Worm (Caenorhabditis elegans) whole organism, L2 larva: ENCODE data around the gene Y73B6BL.27.

Source experiments
- R02D3.7 ChIP-seq: fragments of 150-350 bp; optimal IDR thresholded peaks from 2 replicates; lab custom pipeline; 2014; ENCODE audit warnings: missing biosample characterization, missing genetic modification characterization
- alr-1 ChIP-seq: fragments of 150-350 bp; optimal IDR thresholded peaks from 2 replicates; lab custom pipeline; 2014; ENCODE audit warnings: missing biosample characterization, missing genetic modification characterization
- ama-1 ChIP-seq: fragments of 150-350 bp; optimal IDR thresholded peaks from 2 replicates; lab custom pipeline; 2018; ENCODE audit warnings: inconsistent platforms
- dmd-4 ChIP-seq: sonication (generic microtip); optimal IDR thresholded peaks from 2 replicates; lab custom pipeline; 2017; ENCODE audit warnings: missing biosample characterization, missing genetic modification characterization
- mdl-1 ChIP-seq, 2 experiments: fragments of 150-350 bp in 1 of 2; sonication (generic microtip) in 1 of 2; optimal IDR thresholded peaks; 2 replicates each; lab custom pipeline; 2017; ENCODE audit warnings: missing biosample characterization in 2 of 2, missing genetic modification characterization in 2 of 2
- nhr-10 ChIP-seq: sonication (generic microtip); optimal IDR thresholded peaks from 2 replicates; lab custom pipeline; 2017; ENCODE audit warnings: missing biosample characterization, missing genetic modification characterization
- nhr-11 ChIP-seq: fragments of 150-350 bp; optimal IDR thresholded peaks from 2 replicates; lab custom pipeline; 2014; ENCODE audit warnings: missing biosample characterization, missing genetic modification characterization
- nhr-23 ChIP-seq: fragments of 150-350 bp; optimal IDR thresholded peaks from 2 replicates; lab custom pipeline; 2014; ENCODE audit warnings: missing biosample characterization, missing genetic modification reagents, missing genetic modification characterization
- nhr-77 ChIP-seq: fragments of 150-350 bp; optimal IDR thresholded peaks from 2 replicates; lab custom pipeline; 2014; ENCODE audit warnings: missing biosample characterization, missing genetic modification characterization
- skn-1 ChIP-seq: sonication (generic microtip); optimal IDR thresholded peaks from 2 replicates; lab custom pipeline; 2017; ENCODE audit warnings: missing biosample characterization, missing genetic modification characterization
- snpc-4 ChIP-seq: fragments of 150-350 bp; optimal IDR thresholded peaks from 2 replicates; lab custom pipeline; 2014; ENCODE audit warnings: missing biosample characterization, missing genetic modification characterization
- unc-55 ChIP-seq: fragments of 150-350 bp; sonication (generic microtip); optimal IDR thresholded peaks from 3 replicates; lab custom pipeline; 2014; ENCODE audit warnings: missing biosample characterization, missing genetic modification reagents, missing genetic modification characterization
- ztf-1 ChIP-seq: fragments of 200-800 bp; sonication (Bioruptor generic); conservative IDR thresholded peaks from 2 replicates; pipeline ENCODE4 v1.3.6; 2022; ENCODE audit warnings: missing genetic modification characterization, missing compliant biosample characterization

DNA sequence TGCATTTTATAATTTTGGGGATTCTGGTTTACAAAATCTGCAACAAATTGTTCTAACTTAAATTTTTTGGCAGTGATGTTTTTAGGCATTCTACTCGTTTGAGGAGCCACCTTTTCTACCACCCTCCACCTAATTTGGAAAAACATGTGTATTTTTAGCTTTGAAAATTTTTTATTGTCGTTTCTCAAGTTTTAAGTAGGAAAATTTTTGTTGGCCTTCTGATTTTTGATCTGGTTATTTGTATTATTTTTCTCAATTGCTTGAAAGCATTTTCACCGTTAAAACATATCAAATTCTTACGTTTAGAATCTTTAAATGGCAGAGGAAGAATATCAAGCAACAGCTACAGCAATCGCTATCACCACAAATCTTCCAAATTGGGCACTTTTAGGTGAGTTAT, 44.8 kb upstream of the Y73B6BL.27 start, which contains the start of gene C01G5.7:
- TF ChIP-seq alr-1 (no peak), nhr-23 (tag; lab: Kevin White, UChicago) (no peak), R02D3.7 (tag; lab: Kevin White, UChicago) (no peak), skn-1 (no peak), unc-55 (no peak), nhr-10 (tag; lab: Kevin White, UChicago) (no peak), ztf-1 (GFP tag; lab: Robert Waterston, UW) (no peak), nhr-11 (no peak), snpc-4 (no peak), mdl-1 (tag; optimal IDR thresholded peaks at IDR 0.05; lab: Kevin White, UChicago) (no peak), dmd-4 (tag; lab: Kevin White, UChicago) (no peak), nhr-77 (tag; lab: Kevin White, UChicago) (no peak), ama-1 (lab: Kevin White, UChicago) (no peak)
